Worm (Caenorhabditis elegans) whole organism, L4/young adult: ENCODE measurements around the gene aex-2.

Experiments used
- W03F9.2 ChIP-seq: fragments of 150-350 bp; optimal IDR thresholded peaks from 2 replicates; lab custom pipeline; 2014; ENCODE audit warnings: missing biosample characterization, missing genetic modification characterization
- dao-5 ChIP-seq: sonication (generic microtip); optimal IDR thresholded peaks from 2 replicates; lab custom pipeline; 2016; ENCODE audit warnings: missing genotype, missing genetic modification characterization, moderate library complexity, missing compliant biosample characterization
- him-1 ChIP-seq: sonication (generic microtip); optimal IDR thresholded peaks from 2 replicates; lab custom pipeline; 2016; ENCODE audit warnings: missing genotype, missing genetic modification reagents, missing genetic modification characterization, missing compliant biosample characterization

aex-2 gene

DNA sequence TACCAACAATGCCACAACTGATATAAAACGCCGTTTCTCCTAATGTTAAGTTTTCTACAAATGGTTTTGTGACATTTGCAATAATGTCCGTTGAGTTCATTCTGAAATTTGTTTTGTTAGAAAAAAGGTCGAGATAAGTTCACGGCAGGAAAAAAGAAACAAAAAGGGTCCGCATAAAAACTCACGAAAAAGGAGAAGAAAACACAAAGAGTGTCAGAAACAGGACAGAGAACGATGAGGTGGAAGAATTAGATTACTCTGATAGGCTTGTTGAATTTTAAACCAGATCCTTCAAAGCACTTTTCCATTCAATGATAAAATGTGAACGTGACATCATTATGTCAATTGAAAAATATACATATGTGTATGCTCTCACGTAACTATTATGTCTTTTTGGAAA lies at the start of gene aex-2:
aex-2 (minus strand) TSS at position 101 of the 400 bp plus-strand sequence.
- TF ChIP-seq him-1 (tag; lab: Kevin White, UChicago) (no peak), dao-5 (tag; lab: Kevin White, UChicago) (no peak), W03F9.2 (no peak)

DNA sequence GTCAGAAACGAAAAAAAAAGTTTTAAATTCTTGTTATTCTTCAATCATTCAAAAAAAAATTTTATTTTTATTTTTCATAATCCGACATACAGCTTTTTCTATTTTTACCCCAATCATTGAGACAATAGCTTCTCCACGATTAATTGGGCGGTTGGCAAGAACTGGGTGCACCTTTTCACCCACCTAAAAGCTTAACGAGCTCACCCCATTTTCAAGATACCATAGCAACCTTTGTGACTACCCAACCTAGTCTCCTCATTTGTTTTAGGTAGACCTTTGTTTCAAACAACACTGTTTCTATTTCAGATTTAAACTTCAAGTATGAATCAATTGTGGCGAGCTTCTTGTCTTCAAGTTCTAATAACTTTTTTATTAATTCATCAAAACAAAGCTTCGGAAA lies 45.4 kb upstream of the aex-2 start, which contains the start of gene dyf-7:
dyf-7 (plus strand) TSS at position 301 of the 400 bp plus-strand sequence.
- TF ChIP-seq him-1 (tag; lab: Kevin White, UChicago) (no peak), W03F9.2 (no peak), dao-5 (tag; lab: Kevin White, UChicago) (no peak)

DNA sequence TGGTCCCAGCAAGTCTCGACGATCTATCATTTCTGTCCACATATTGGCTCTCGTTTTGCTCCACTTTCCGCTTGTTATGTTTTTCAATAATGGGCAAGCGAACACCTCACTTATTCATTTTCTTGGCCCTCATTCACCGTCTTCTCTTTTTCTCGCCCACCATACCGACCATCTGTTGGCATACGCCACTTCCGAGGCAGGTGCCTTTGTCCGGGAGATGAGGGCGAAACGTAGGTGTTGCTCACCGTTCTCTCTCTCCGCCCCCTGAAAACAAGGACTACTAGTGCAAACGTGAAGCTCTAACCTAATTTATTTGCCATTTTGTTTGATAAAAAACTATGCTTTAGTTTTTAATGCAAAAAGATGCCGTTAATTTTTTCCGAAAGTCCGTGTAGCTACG lies 44.7 kb upstream of the aex-2 start:
- no peak for TF ChIP-seq him-1 (tag; lab: Kevin White, UChicago)
- TF ChIP-seq W03F9.2 = no peak
- no peak for TF ChIP-seq dao-5 (tag; lab: Kevin White, UChicago)

DNA sequence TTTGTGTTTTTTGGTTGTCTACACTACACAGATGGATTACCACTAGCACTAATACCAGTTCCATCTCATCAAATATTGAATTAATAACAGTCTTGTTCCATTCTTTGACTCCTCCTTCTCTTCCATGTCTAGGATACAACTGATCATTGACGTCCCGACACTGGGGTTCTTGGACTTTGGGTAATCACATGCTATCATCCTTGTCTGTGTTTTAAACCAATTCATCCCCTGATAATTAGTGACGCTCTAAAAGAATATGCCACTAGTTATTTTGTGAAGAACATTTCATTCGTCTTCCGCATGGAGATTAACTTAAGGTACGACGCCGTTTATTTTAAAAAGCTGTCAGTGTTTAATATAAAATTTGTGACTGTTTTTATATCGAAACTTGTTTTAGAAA lies 37.5 kb upstream of the aex-2 start, which contains the start of gene npr-18:
npr-18 (plus strand) TSS at position 301 of the 400 bp plus-strand sequence.
- TF ChIP-seq him-1 (tag; lab: Kevin White, UChicago) (no peak), W03F9.2 (no peak), dao-5 (tag; lab: Kevin White, UChicago) (no peak)

DNA sequence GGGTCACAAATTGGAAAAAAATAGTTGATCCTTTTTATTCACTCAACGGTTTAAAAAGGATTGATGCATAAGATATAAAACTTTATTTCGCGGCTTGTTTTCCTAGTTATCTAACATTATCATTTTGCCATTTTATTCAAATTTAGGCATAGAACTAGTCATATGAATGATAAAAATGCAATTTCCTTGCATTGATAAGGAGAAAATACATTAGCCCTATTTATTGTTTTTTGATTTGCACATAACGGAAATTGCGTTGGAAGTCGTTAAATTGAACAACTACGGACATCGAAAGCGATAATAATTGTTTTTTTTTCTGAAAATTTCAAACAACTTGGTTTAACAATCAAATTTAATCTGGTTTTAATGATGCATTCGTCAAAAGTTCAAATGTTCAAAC lies 34.3 kb upstream of the aex-2 start:
- TF ChIP-seq W03F9.2 = no peak
- no peak for TF ChIP-seq him-1 (tag; lab: Kevin White, UChicago)
- TF ChIP-seq dao-5 (tag; lab: Kevin White, UChicago) = no peak

DNA sequence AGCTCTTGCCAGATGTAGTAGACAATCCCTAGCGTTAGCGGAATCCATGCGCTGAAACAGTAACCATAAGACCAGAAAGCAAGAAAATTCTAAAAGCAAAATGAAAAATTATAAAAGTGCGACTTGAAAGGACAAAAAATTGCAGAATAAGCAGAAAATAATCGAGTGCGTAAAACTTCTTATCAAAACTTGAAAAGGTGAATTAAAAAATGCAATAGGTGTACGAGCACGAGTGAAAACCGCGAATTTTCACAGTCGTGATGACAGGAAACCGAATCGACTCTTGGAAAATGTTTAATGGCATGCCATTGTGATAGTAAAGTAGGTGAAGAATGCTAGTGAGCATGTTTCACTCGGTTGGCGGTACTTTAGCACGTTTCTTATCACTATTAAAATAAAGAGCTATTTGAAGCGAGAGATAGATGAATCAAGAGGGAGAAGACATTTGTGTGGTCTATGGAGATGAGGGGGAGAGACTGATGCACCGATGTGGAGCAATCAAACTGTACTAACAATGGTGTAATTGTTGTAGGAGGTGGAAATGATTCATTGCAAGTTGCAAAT lies 27.3 kb upstream of the aex-2 start, which contains the start of gene ifp-1:
ifp-1 (minus strand) TSS at position 51 of the 564 bp plus-strand sequence.
- TF ChIP-seq W03F9.2 = no peak
- no peak for TF ChIP-seq dao-5 (tag; lab: Kevin White, UChicago)
- no peak for TF ChIP-seq him-1 (tag; lab: Kevin White, UChicago)

DNA sequence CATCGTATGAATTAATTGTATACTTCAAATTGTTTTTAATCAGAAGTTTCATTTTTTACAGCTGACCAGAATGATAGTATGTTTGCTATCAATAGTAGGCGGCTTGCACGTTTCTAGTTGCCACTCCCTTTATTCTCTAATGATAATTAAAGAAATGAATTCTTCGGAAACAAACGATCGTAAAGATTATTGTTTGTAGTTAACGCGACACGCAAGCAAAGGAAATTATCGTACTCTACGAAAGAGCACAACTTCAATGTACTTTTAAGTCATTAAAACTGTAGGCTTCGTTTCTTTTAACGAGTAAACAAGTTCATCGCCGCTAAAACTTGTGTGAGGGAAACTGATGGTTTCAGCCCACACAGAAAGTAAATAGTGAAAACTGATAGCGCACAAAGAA lies 26.5 kb upstream of the aex-2 start:
- no peak for TF ChIP-seq W03F9.2

DNA sequence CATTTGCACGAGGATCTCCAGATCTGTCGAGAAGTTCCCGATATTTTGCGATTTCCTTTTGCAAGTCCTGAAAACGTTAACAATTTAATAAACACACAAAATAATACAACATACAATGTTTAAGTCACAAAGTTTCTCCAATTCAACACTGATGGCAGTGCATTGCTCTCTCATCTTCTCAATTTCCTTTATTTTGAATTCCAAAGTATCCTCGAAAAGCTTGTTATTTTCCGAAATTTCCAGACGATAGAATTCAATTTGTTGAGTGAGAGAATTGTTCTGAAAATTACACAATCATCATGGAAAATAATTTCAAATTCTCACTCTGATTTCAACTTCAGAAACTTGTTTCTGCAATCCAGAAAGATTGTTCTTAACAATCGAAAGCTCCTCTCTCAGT lies 25.0 kb upstream of the aex-2 start:
- TF ChIP-seq dao-5 (tag; lab: Kevin White, UChicago) (no peak), him-1 (tag; lab: Kevin White, UChicago) (no peak)

DNA sequence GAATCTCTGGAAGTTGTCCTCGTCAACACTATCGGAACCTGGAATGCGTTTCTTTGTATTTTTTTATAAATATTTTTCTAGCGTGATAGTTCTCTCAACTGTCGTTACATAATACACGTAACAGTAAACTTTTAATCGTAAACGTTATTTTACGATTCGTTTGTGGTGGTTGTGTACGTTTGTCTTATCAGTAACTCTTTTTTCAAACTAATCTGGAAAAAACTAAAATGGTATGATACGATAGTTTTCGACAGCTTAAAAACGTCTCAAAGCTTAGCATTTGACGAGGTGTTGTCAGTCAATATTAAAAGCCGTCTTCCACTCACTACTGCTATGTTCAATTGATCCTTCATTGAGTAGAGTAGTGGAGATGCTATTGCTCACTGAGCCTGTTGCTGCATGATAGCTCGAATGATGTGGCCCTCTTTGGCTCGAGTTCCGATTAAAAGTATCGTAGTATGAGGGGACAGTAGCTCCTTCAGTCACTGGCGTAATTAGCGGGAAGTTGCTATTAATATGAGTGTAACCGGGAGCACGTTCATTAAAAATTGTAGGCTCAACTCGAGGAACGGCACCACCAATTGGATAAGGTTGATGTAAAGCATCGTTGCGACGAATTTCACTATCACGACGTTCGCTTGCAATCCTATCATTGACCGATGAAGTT lies 24.0 kb upstream of the aex-2 start:
- TF ChIP-seq him-1 (tag; lab: Kevin White, UChicago) = no peak
- no peak for TF ChIP-seq dao-5 (tag; lab: Kevin White, UChicago)
- no peak for TF ChIP-seq W03F9.2

DNA sequence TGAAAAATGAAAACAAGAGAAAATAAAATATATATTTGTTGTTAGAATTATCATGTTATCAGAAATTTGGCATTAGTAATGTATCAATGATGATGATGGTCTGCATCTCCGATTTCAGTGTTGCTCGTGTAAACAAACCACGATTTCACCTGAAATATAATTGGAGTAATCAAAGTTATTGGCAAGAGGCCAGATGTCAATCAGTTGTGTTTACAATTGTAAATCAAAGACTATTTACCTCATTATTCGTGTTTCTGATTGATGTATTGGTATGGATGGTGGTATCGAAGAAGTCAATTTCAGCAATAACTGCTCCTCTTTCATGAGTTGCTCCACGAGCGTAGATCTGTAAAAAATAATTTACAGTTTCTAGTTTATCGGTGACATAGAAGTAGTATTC lies 23.1 kb upstream of the aex-2 start:
- peak; percentile 40 for TF ChIP-seq W03F9.2
- no peak for TF ChIP-seq him-1 (tag; lab: Kevin White, UChicago)

DNA sequence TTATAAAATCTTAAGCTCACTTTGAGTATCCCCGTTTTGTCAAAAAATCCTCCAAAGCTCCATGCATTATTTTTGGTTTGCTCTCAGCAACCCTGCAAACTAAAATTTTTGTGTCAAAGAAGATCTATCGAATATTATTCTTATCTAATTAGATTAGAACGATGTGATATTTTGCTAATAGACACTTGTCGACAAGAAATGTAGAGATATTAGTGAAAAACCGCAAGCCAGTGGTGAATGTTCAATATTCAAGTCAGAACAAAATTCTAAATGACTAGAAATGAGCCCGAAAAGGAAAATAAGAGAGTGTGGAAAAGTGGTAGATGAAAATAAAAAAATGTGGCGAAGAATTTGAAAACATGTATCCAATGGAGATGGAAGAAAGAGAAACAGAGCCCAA lies 21.9 kb upstream of the aex-2 start, which contains the start of gene C43C3.4:
C43C3.4 (minus strand) TSS at position 101 of the 400 bp plus-strand sequence.
- TF ChIP-seq him-1 (tag; lab: Kevin White, UChicago) (no peak), dao-5 (tag; lab: Kevin White, UChicago) (no peak), W03F9.2 (no peak)

DNA sequence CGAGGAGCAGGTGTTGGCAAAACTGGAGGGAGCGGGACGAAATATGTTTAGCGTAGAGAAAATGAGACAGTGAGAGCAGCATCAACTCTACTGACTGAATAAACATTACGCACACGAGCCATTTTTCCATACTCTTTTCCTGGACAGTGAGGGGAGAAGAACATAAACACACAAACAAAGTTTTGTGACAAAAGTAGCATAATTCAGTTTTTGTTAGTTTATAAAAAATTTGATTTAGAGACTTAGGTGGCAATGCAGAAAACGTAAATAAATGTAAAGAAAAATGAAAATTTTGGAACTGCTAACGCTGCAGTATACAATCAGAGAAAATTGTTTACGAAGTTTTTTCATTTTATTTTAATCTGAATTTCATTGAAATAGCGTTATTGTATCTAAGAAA lies 20.3 kb upstream of the aex-2 start:
- TF ChIP-seq him-1 (tag; lab: Kevin White, UChicago) (no peak), W03F9.2 (no peak), dao-5 (tag; lab: Kevin White, UChicago) (no peak)

DNA sequence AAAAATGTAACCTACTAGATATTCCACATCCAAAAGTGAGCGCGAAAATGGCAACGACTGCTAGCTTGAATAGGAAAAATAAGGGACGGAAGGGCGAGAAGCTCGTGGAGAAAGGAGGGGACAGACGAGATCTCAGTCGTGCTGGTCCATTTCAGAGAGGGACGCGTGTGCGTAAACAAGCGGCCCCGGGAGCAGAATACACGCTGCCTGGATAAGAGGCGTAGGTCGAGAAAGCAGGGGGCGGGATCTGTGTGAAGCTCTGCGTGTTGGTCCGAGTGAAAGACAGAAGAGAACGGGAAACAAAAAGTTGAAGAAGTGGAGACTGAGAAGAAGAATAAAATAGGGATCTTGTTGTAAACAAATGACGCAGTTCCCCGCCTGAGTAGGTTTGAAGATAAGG lies 15.6 kb upstream of the aex-2 start, which contains the start of gene T14B1.1:
T14B1.1 (minus strand) TSS at position 170 of the 400 bp plus-strand sequence.
- no peak for TF ChIP-seq dao-5 (tag; lab: Kevin White, UChicago)
- TF ChIP-seq him-1 (tag; lab: Kevin White, UChicago) = peak; percentile 18

DNA sequence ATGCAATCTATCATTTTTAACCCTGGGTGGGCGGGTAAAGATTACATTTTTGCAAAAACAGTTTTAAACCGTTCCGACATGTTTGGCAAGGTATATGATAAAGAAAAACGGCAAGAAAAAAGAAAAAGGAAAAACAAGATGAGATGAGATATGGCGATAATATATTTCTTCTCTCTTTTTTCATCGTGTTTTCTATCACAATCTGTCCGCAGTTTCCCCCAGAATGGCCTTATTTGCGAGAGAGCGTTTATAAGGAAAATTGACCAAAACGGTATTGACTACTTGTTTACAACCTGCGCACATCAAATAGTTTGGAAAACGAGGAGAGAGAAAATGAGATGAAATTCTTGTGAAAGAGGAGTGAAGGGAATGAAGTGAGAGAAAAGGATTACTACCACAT lies 14.5 kb upstream of the aex-2 start:
- TF ChIP-seq dao-5 (tag; lab: Kevin White, UChicago) = no peak
- no peak for TF ChIP-seq W03F9.2
- TF ChIP-seq him-1 (tag; lab: Kevin White, UChicago) = no peak

DNA sequence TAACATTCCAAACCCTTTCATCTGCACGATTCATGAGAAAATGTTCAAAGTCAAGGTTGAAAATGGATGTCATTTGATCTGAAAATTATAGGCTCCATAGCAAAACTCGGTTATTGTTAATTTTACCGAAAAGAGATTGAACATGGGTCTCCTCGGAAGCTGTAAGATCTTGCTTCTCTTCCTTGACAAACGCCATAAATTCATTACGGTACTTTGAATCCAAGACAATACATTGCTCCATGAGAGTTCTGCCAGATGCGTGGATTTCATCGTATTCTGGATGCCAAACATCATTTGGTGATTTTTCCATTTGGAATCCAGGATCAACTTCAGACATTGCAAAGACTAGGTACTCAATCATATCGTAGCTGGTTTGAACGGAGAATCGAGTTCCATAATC lies 13.0 kb upstream of the aex-2 start:
- TF ChIP-seq him-1 (tag; lab: Kevin White, UChicago) (no peak), dao-5 (tag; lab: Kevin White, UChicago) (no peak), W03F9.2 (no peak)
